Worm (Caenorhabditis elegans): ENCODE measurements around the gene fil-2.

ce11 chrV:6268526-6268925 lies 10.3 kb upstream of the fil-2 start:
- TF ChIP-seq pqm-1 (tag; optimal IDR thresholded peaks at IDR 0.05) (no peak), unc-62 (GFP tag; optimal IDR thresholded peaks at IDR 0.05) (no peak), nhr-237 (tag; optimal IDR thresholded peaks at IDR 0.05) (no peak), skn-1 (tag; optimal IDR thresholded peaks at IDR 0.05) (no peak), lin-39 (tag; optimal IDR thresholded peaks at IDR 0.05) (no peak), nhr-25 (tag; optimal IDR thresholded peaks at IDR 0.05) (no peak), zag-1 (tag; optimal IDR thresholded peaks at IDR 0.05) (no peak), elt-2 (tag; optimal IDR thresholded peaks at IDR 0.05) (no peak), daf-12 (tag; optimal IDR thresholded peaks at IDR 0.05) (no peak), nhr-67 (tag; optimal IDR thresholded peaks at IDR 0.05) (no peak), fkh-10 (GFP tag; optimal IDR thresholded peaks at IDR 0.05) (no peak), nfya-1 (tag; optimal IDR thresholded peaks at IDR 0.05; ENCODE audit: insufficient read depth) (no peak), pha-4 (tag; optimal IDR thresholded peaks at IDR 0.05) (no peak), nhr-77 (tag; optimal IDR thresholded peaks at IDR 0.05) (no peak)
